Worm (Caenorhabditis elegans) whole organism, mixed stage, embryonic: ENCODE data around the gene C53B7.2.

Experiments
- lin-13 ChIP-seq: fragments of 150-350 bp; optimal IDR thresholded peaks from 2 replicates; lab custom pipeline; 2014; ENCODE audit warnings: missing biosample characterization, missing genetic modification characterization
- mab-5 ChIP-seq: fragments of 150-350 bp; optimal IDR thresholded peaks from 2 replicates; lab custom pipeline; 2014; ENCODE audit warnings: missing biosample characterization, missing genetic modification characterization
- mep-1 ChIP-seq: fragments of 150-350 bp; optimal IDR thresholded peaks from 2 replicates; lab custom pipeline; 2017; ENCODE audit warnings: missing biosample characterization, missing genetic modification reagents, missing genetic modification characterization, inconsistent platforms
- nhr-12 ChIP-seq: fragments of 150-350 bp; optimal IDR thresholded peaks from 2 replicates; lab custom pipeline; 2014; ENCODE audit warnings: missing biosample characterization, missing genetic modification characterization
- nhr-28 ChIP-seq: fragments of 150-350 bp; optimal IDR thresholded peaks from 2 replicates; lab custom pipeline; 2014; ENCODE audit warnings: missing biosample characterization, missing genetic modification characterization
- pha-4 ChIP-seq: fragments of 150-350 bp; optimal IDR thresholded peaks from 2 replicates; lab custom pipeline; 2018; ENCODE audit warnings: missing biosample characterization, missing genetic modification reagents, missing genetic modification characterization
- unc-39 ChIP-seq: fragments of 150-350 bp; optimal IDR thresholded peaks from 2 replicates; lab custom pipeline; 2014; ENCODE audit warnings: missing biosample characterization, missing genetic modification characterization
- unc-62 ChIP-seq: fragments of 150-350 bp; optimal IDR thresholded peaks from 2 replicates; lab custom pipeline; 2014; ENCODE audit warnings: missing biosample characterization, missing genetic modification reagents, missing genetic modification characterization
- ztf-11 ChIP-seq: fragments of 150-350 bp; optimal IDR thresholded peaks from 2 replicates; lab custom pipeline; 2014; ENCODE audit warnings: missing biosample characterization, missing genetic modification characterization

DNA sequence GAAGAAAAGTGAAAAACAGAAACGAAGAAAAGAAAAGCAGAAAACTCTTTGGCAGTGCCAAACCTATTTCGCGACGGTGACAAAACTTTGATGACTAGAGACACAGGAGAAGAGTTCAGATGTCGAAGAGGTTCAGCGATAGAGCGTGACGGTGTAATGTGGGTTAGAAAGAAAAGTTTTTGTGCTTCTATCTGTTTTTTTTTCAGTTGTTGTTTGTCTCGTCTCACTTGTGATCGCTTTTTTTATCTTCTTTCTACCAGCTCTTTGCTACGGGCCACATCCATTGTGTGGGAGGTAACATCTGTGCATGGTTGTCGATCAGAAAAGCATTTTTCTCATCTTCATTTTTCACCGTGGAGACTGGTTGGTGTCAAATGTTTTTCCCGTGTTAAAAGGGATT, 20.2 kb upstream of the C53B7.2 start, which contains the start of gene F41B4.1:
- no peak for TF ChIP-seq ztf-11
- TF ChIP-seq nhr-28: no peak
- no peak for TF ChIP-seq mep-1
- TF ChIP-seq unc-39 (tag; lab: Kevin White, UChicago): no peak
- TF ChIP-seq pha-4 (tag; lab: Kevin White, UChicago): no peak
- TF ChIP-seq lin-13 (tag; lab: Kevin White, UChicago): no peak
- no peak for TF ChIP-seq nhr-12
- TF ChIP-seq mab-5: no peak
- no peak for TF ChIP-seq unc-62 (GFP tag; lab: Kevin White, UChicago)
